Worm (Caenorhabditis elegans): ENCODE measurements around the gene D1022.9.

Gene D1022.9

ce11 chrII:7489605-7490004 is at the start of gene D1022.9:
D1022.9 (minus strand) TSS chrII:7489705.
- no peak for TF ChIP-seq unc-62 (GFP tag; optimal IDR thresholded peaks at IDR 0.05)
- TF ChIP-seq ets-4 (GFP tag; optimal IDR thresholded peaks at IDR 0.05): no peak
- TF ChIP-seq chd-7 (tag; optimal IDR thresholded peaks at IDR 0.05): no peak
- TF ChIP-seq snpc-1.1 (tag; optimal IDR thresholded peaks at IDR 0.05; ENCODE audit: insufficient read depth): no peak
- no peak for TF ChIP-seq gei-17 (GFP tag; optimal IDR thresholded peaks at IDR 0.05)
- TF ChIP-seq xnd-1 (tag; optimal IDR thresholded peaks at IDR 0.05): no peak
- TF ChIP-seq fkh-3 (tag; optimal IDR thresholded peaks at IDR 0.05): no peak
- TF ChIP-seq efl-1 (GFP tag; optimal IDR thresholded peaks at IDR 0.05): no peak

- peak; percentile 35 for TF ChIP-seq nhr-80 (tag; optimal IDR thresholded peaks at IDR 0.05)
- peak; percentile 57 for TF ChIP-seq attf-5 (GFP tag; optimal IDR thresholded peaks at IDR 0.05)
- peak; percentile 22 for TF ChIP-seq dpl-1 (GFP tag; optimal IDR thresholded peaks at IDR 0.05)
- peak; percentile 32 for TF ChIP-seq K12H6.12 (tag; optimal IDR thresholded peaks at IDR 0.05)
- peak; percentile 51 for TF ChIP-seq ceh-27 (GFP tag; optimal IDR thresholded peaks at IDR 0.05)
- peak; percentile 42; the same call in 1 of the 2 replicates for TF ChIP-seq dox-1 (GFP tag; IDR thresholded peaks at IDR 0.05)
- peak; percentile 36 for TF ChIP-seq lin-54 (GFP tag; optimal IDR thresholded peaks at IDR 0.05)
- peak in 1 of 3 experiments; percentile 42 for TF ChIP-seq lin-35 (GFP tag; optimal IDR thresholded peaks at IDR 0.05)
- TF ChIP-seq efl-1 (GFP tag; optimal IDR thresholded peaks at IDR 0.05): peak; percentile 59
- no peak for TF ChIP-seq repo-1 (tag; optimal IDR thresholded peaks at IDR 0.05)
- TF ChIP-seq ztf-18 (tag; optimal IDR thresholded peaks at IDR 0.05): no peak
- TF ChIP-seq madf-3 (GFP tag; IDR thresholded peaks at IDR 0.05): no peak
- peak; percentile 49; the same call in 1 of the 2 replicates for TF ChIP-seq mcd-1 (GFP tag; IDR thresholded peaks at IDR 0.05)
- TF ChIP-seq lsl-1 (GFP tag; optimal IDR thresholded peaks at IDR 0.05): peak; percentile 49
- TF ChIP-seq cebp-2 (GFP tag; IDR thresholded peaks at IDR 0.05): no peak
These were observed 48.2 kb upstream of the D1022.9 start, which contains the start of gene nfi-1 for ce11 chrII:7537603-7538230. nfi-1 (plus strand) TSS chrII:7538180.

ce11 chrII:7534934-7535333 is 45.4 kb upstream of the D1022.9 start, which contains the start of gene ZK1290.13:
ZK1290.13 (plus strand) TSS chrII:7535006.
- TF ChIP-seq pbrm-1 (GFP tag; IDR thresholded peaks at IDR 0.05) (no peak), nhr-80 (tag; optimal IDR thresholded peaks at IDR 0.05) (peak; percentile 48)

ce11 chrII:7534369-7534768 is 44.9 kb upstream of the D1022.9 start, which contains the start of gene wrt-10:
wrt-10 (minus strand) TSS chrII:7534563.
- no peak for TF ChIP-seq Y56A3A.18 (GFP tag; IDR thresholded peaks at IDR 0.05)
- TF ChIP-seq dox-1 (GFP tag; IDR thresholded peaks at IDR 0.05): no peak
- TF ChIP-seq cebp-2 (GFP tag; IDR thresholded peaks at IDR 0.05): no peak
- TF ChIP-seq rcor-1 (GFP tag; IDR thresholded peaks at IDR 0.05): no peak
- no peak for TF ChIP-seq aptf-3 (GFP tag; IDR thresholded peaks at IDR 0.05)
- TF ChIP-seq madf-3 (GFP tag; IDR thresholded peaks at IDR 0.05): no peak

ce11 chrII:7531478-7531877 is 42.0 kb upstream of the D1022.9 start:
- TF ChIP-seq lin-54 (GFP tag; optimal IDR thresholded peaks at IDR 0.05) (no peak), repo-1 (tag; optimal IDR thresholded peaks at IDR 0.05) (no peak), ceh-100 (GFP tag; IDR thresholded peaks at IDR 0.05) (no peak), ceh-79 (tag; optimal IDR thresholded peaks at IDR 0.05) (no peak), attf-5 (GFP tag; optimal IDR thresholded peaks at IDR 0.05) (no peak)

- no peak for TF ChIP-seq F37B4.10 (GFP tag; IDR thresholded peaks at IDR 0.05)
- peak; percentile 43; the same call in 1 of the 2 replicates for TF ChIP-seq pbrm-1 (GFP tag; IDR thresholded peaks at IDR 0.05)
- peak; percentile 44 for TF ChIP-seq mcd-1 (GFP tag; IDR thresholded peaks at IDR 0.05)
- TF ChIP-seq Y53G8AR.9 (GFP tag; conservative IDR thresholded peaks at IDR 0.05): peak; percentile 56
- TF ChIP-seq C06A6.2 (GFP tag; conservative IDR thresholded peaks at IDR 0.05): peak; percentile 59; the same call in 1 of the 2 replicates
- 0 out of 2 replicates have a peak, but pooled peaks have one; percentile 13 for TF ChIP-seq dox-1 (GFP tag; IDR thresholded peaks at IDR 0.05)
- 0 out of 2 replicates have a peak, but pooled peaks have one; percentile 64 for TF ChIP-seq Y56A3A.18 (GFP tag; IDR thresholded peaks at IDR 0.05)
- no peak for TF ChIP-seq cebp-2 (GFP tag; IDR thresholded peaks at IDR 0.05)
- TF ChIP-seq atf-7 (tag; optimal IDR thresholded peaks at IDR 0.05): peak; percentile 4
- TF ChIP-seq mxl-1 (tag; optimal IDR thresholded peaks at IDR 0.05): no peak
These were observed 41.4 kb upstream of the D1022.9 start, which contains the start of gene wrt-1 for ce11 chrII:7530944-7531343. wrt-1 (plus strand) TSS chrII:7530996.

Measured in whole organism, young adult.